Fruit fly (Drosophila melanogaster): ENCODE measurements around the gene Polr3F.
A peak's percentile ranks its signal among the peaks of the same experiment; 100 is the strongest.

Polr3F gene

DNA sequence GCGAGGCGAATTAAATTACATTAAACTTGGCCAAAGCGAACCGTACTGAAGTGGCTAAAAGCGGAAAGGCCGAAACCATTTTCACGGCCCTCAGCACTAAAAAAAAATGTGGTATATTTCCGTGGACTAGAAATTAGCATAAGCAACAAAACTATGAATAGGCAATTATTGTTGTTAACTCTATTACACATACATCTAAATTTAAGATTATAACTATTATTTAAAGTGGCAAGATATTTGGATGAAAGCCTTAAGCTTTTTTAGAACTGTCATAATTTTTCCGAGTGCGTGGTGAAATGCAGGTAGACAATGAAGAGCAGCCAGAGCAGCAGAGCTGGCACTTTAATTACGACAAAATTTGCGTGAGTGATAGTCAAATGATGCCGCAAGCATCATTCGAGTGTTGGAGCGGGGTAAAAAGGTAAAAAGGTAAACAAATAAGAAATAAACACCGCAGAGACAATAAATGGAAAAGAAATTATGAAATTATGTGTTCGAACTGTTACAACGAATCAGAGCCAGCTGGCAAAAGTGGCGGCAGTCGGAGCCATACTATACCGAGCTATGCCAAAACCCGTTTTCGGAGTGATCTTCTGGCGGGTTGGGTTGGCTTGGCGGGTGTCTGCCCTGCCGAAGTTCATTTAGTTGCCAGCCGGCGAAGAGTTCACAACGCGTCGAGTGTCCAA lies 38.4 kb downstream of the Polr3F start, which contains the start of gene CG7080:
TSS of gene CG7080 (plus strand) at position 636 of the 686 bp plus-strand sequence.
- TF ChIP-seq OdsH (GFP tag; optimal IDR thresholded peaks at IDR 0.05) (no peak), pan (optimal IDR thresholded peaks at IDR 0.05) (no peak), h (GFP tag; optimal IDR thresholded peaks at IDR 0.05) (peak; percentile 1)

dm6 chr3R:22324736-22325135 lies 42.4 kb downstream of the Polr3F start:
- TF ChIP-seq brk (GFP tag; optimal IDR thresholded peaks at IDR 0.05) (no peak), N (GFP tag; optimal IDR thresholded peaks at IDR 0.05) (no peak), pan (optimal IDR thresholded peaks at IDR 0.05) (no peak), fru (GFP tag; optimal IDR thresholded peaks at IDR 0.05) (peak; percentile 12), Dif (GFP tag; optimal IDR thresholded peaks at IDR 0.05; ENCODE audit: partially characterized antibody) (no peak), Hr83 (GFP tag; optimal IDR thresholded peaks at IDR 0.05; ENCODE audit: poor library complexity, severe bottlenecking) (no peak), Hr78 (GFP tag; optimal IDR thresholded peaks at IDR 0.05) (no peak), Dfd (GFP tag; optimal IDR thresholded peaks at IDR 0.05) (no peak), CrebA (GFP tag; optimal IDR thresholded peaks at IDR 0.05; ENCODE audit: borderline replicate concordance) (no peak), h (GFP tag; optimal IDR thresholded peaks at IDR 0.05) (peak; percentile 20), Abd-B (GFP tag; optimal IDR thresholded peaks at IDR 0.05) (no peak), dsf (GFP tag; optimal IDR thresholded peaks at IDR 0.05; ENCODE audit: borderline replicate concordance) (no peak), GATAd (GFP tag; optimal IDR thresholded peaks at IDR 0.05) (no peak), woc (GFP tag; optimal IDR thresholded peaks at IDR 0.05) (no peak), jim (GFP tag; optimal IDR thresholded peaks at IDR 0.05) (no peak), Sp1 (GFP tag; optimal IDR thresholded peaks at IDR 0.05) (peak; percentile 22), Vsx2 (GFP tag; optimal IDR thresholded peaks at IDR 0.05; ENCODE audit: partially characterized antibody) (no peak), dl (GFP tag; optimal IDR thresholded peaks at IDR 0.05; ENCODE audit: insufficient read depth in 1 of 2, partially characterized antibody in 2 of 2) (no peak), tai (GFP tag; optimal IDR thresholded peaks at IDR 0.05) (no peak), br (GFP tag; optimal IDR thresholded peaks at IDR 0.05) (no peak), CG9705 (GFP tag; optimal IDR thresholded peaks at IDR 0.05) (no peak), dmrt93B (GFP tag; optimal IDR thresholded peaks at IDR 0.05) (peak; percentile 15), usp (GFP tag; optimal IDR thresholded peaks at IDR 0.05) (no peak), OdsH (GFP tag; optimal IDR thresholded peaks at IDR 0.05) (no peak), Myc (optimal IDR thresholded peaks at IDR 0.05) (no peak), sv (GFP tag; optimal IDR thresholded peaks at IDR 0.05) (no peak), rgr (GFP tag; optimal IDR thresholded peaks at IDR 0.05) (peak; percentile 19), lola (GFP tag; optimal IDR thresholded peaks at IDR 0.05) (no peak), Hnf4 (GFP tag; optimal IDR thresholded peaks at IDR 0.05) (no peak), foxo (GFP tag; optimal IDR thresholded peaks at IDR 0.05) (peak in 1 of 2 experiments; percentile 35), Rel (GFP tag; optimal IDR thresholded peaks at IDR 0.05) (no peak), Rel (tag; optimal IDR thresholded peaks at IDR 0.05) (no peak), CG32264 (GFP tag; optimal IDR thresholded peaks at IDR 0.05) (no peak), Mio (GFP tag; optimal IDR thresholded peaks at IDR 0.05) (no peak), HLH106 (tag; optimal IDR thresholded peaks at IDR 0.05) (peak; percentile 44), ey (GFP tag; optimal IDR thresholded peaks at IDR 0.05) (no peak), sage (GFP tag; optimal IDR thresholded peaks at IDR 0.05) (no peak), psq (GFP tag; optimal IDR thresholded peaks at IDR 0.05) (peak; percentile 42), Jra (GFP tag; optimal IDR thresholded peaks at IDR 0.05) (no peak)

DNA sequence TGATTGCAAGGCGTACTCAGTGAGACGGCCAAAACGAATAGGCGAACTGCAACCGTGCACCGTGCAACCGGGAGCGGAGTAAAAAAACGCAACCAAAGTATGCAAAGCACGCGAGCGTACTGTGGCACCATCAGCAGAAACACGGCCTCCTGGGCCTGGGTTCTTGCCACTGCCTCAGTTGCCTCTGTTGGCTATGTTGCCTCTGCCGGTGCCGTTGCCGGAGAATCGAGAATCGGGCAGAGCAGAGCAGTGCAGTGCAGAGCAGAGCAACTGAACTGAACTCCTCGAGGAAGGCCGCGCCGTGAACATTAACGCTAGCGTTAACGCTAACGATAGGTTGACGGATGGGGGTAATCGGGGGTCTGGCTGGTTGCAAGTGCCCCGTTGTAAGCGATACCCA lies 43.2 kb downstream of the Polr3F start, which contains the start of gene CG34377:
TSS of gene CG34377 (minus strand) at position 101 of the 400 bp plus-strand sequence.
- TF ChIP-seq h (GFP tag; optimal IDR thresholded peaks at IDR 0.05) (no peak), Abd-B (GFP tag; optimal IDR thresholded peaks at IDR 0.05) (no peak), CrebA (GFP tag; optimal IDR thresholded peaks at IDR 0.05; ENCODE audit: borderline replicate concordance) (no peak)

Data from whole organism, wandering third instar larva.